Worm (Caenorhabditis elegans) whole organism, early embryonic: Measurements from ENCODE around the gene F28C1.3.

ENCODE experiments used
- B0310.2 ChIP-seq: sonication (generic microtip); optimal IDR thresholded peaks from 2 replicates; lab custom pipeline; 2016; ENCODE audit warnings: mild to moderate bottlenecking, missing genetic modification characterization, missing compliant biosample characterization
- F13C5.2 ChIP-seq: sonication (generic microtip); optimal IDR thresholded peaks from 2 replicates; lab custom pipeline; 2017; ENCODE audit warnings: mild to moderate bottlenecking, missing genetic modification characterization, inconsistent platforms, missing compliant biosample characterization
- aly-1 ChIP-seq: sonication (generic microtip); optimal IDR thresholded peaks from 2 replicates; lab custom pipeline; 2016; ENCODE audit warnings: missing genetic modification characterization, missing compliant biosample characterization
- ama-1 ChIP-seq: fragments of 150-350 bp; optimal IDR thresholded peaks from 2 replicates; lab custom pipeline; 2014
- ceh-13 ChIP-seq: fragments of 200-800 bp; sonication (Bioruptor generic); optimal IDR thresholded peaks from 2 replicates; lab custom pipeline; 2018; ENCODE audit warnings: mild to moderate bottlenecking, missing genetic modification characterization, missing compliant biosample characterization
- ceh-36 ChIP-seq: sonication (generic microtip); optimal IDR thresholded peaks from 2 replicates; lab custom pipeline; 2016; ENCODE audit warnings: missing genetic modification characterization, inconsistent platforms, missing compliant biosample characterization
- ets-7 ChIP-seq: sonication (generic microtip); optimal IDR thresholded peaks from 2 replicates; lab custom pipeline; 2016; ENCODE audit warnings: missing genotype, missing genetic modification characterization, missing compliant biosample characterization
- flt-1 ChIP-seq: fragments of 200-800 bp; sonication (Bioruptor generic); IDR thresholded peaks from 2 replicates; pipeline ENCODE4 v1.3.6; 2022; ENCODE audit warnings: missing genetic modification characterization, missing compliant biosample characterization
- hmbx-1 ChIP-seq: sonication (generic microtip); optimal IDR thresholded peaks from 2 replicates; lab custom pipeline; 2016; ENCODE audit warnings: mild to moderate bottlenecking, missing genetic modification characterization, missing compliant biosample characterization
- hmg-4 ChIP-seq: fragments of 200-800 bp; sonication (Bioruptor generic); optimal IDR thresholded peaks from 2 replicates; lab custom pipeline; 2018; ENCODE audit warnings: mild to moderate bottlenecking, missing genetic modification characterization, missing compliant biosample characterization
- hnd-1 ChIP-seq: sonication (generic microtip); optimal IDR thresholded peaks from 2 replicates; lab custom pipeline; 2016; ENCODE audit warnings: missing genetic modification characterization, missing compliant biosample characterization
- pes-1 ChIP-seq: fragments of 200-800 bp; sonication (Bioruptor generic); IDR thresholded peaks from 2 replicates; pipeline ENCODE4 v1.3.6; 2022; ENCODE audit warnings: missing genetic modification reagents, missing genetic modification characterization, missing compliant biosample characterization
- scrt-1 ChIP-seq: fragments of 200-800 bp; sonication (Bioruptor generic); IDR thresholded peaks from 2 replicates; pipeline ENCODE4 v1.3.6; 2022; ENCODE audit warnings: missing genetic modification characterization, missing compliant biosample characterization
- sea-1 ChIP-seq: fragments of 200-800 bp; sonication (Bioruptor generic); conservative IDR thresholded peaks from 2 replicates; pipeline ENCODE4 v1.3.6; 2022; ENCODE audit warnings: missing genetic modification characterization, missing compliant biosample characterization
- tbx-11 ChIP-seq: fragments of 200-800 bp; sonication (Bioruptor generic); IDR thresholded peaks from 2 replicates; pipeline ENCODE4 v1.3.6; 2022; ENCODE audit warnings: missing genetic modification characterization, missing compliant biosample characterization
- tbx-37 ChIP-seq: fragments of 200-800 bp; sonication (Bioruptor generic); conservative IDR thresholded peaks from 2 replicates; pipeline ENCODE4 v1.3.6; 2022; ENCODE audit warnings: missing genetic modification reagents, missing genetic modification characterization, missing compliant biosample characterization
- tra-4 ChIP-seq: sonication (generic microtip); optimal IDR thresholded peaks from 2 replicates; lab custom pipeline; 2017; ENCODE audit warnings: missing genetic modification characterization, missing compliant biosample characterization

The F28C1.3 gene

DNA sequence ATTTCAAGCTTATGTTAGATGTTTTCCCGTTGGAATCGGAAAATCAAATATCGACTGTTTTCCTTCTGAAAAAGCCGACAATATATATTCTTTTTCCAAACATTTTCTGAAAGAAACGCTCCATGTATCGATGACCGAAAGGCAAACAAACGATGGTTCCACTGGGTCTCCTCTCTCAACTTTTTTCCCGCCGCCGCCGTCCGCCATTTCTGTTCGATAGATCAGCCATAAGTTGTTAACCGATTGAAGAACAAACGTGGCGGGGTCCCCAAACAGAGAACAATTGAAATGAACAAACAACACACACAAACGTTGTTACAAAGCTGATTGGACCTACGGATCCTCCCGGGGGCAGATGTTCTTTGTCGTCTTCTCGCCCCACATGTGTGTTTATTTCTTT, 1.8 kb upstream of the F28C1.3 start:
- TF ChIP-seq tbx-37 (GFP tag; lab: Robert Waterston, UW) (no peak), ceh-36 (tag; lab: Kevin White, UChicago) (no peak), tbx-11 (GFP tag; lab: Robert Waterston, UW) (no peak), hmg-4 (GFP tag; lab: Kevin White, UChicago) (no peak), F13C5.2 (tag; lab: Kevin White, UChicago) (no peak), ama-1 (no peak), sea-1 (GFP tag; lab: Robert Waterston, UW) (no peak)

DNA sequence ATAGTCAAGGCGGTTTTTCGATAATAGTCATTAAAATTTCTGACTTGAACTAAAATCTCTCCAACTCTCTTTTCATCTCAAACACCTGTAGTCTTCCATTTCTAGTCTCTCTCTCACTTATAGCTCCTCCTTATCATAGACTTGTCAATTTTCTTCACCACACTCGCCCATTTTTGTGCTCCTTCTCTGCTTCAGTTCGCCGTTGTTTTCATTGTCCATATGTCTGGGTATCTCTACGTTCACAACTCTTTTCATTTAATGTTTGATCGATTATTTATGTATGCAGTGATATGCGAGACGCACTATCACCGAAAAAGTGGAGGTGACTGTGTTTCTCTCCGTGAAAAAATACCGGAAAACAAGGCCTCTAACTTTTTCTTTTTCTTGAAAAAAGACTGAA, 708 bp upstream of the F28C1.3 start:
- TF ChIP-seq hnd-1 (tag; lab: Kevin White, UChicago) (no peak), ceh-36 (tag; lab: Kevin White, UChicago) (no peak), tra-4 (tag; lab: Kevin White, UChicago) (no peak), tbx-37 (GFP tag; lab: Robert Waterston, UW) (no peak), aly-1 (tag; lab: Kevin White, UChicago) (no peak), tbx-11 (GFP tag; lab: Robert Waterston, UW) (no peak)

DNA sequence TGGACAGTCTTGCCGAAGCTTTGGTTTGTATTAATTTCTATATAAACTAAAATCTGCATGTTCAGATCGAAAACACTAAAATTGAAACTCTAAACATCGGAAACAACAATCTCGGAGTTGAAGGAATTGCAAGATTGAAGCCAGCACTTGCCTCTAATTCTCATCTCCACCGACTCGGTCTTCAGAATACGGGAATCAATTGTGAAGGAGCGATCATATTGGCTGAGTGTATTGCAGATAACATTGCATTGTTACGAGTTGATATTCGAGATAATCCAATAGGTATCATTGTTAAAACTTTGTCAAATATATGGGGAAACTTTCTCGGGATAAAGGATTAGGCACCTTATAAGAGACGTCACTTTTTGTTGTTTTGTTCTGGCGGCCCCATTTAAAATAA, 1.9 kb downstream of the F28C1.3 start:
- no peak for TF ChIP-seq ets-7 (tag; lab: Kevin White, UChicago)

DNA sequence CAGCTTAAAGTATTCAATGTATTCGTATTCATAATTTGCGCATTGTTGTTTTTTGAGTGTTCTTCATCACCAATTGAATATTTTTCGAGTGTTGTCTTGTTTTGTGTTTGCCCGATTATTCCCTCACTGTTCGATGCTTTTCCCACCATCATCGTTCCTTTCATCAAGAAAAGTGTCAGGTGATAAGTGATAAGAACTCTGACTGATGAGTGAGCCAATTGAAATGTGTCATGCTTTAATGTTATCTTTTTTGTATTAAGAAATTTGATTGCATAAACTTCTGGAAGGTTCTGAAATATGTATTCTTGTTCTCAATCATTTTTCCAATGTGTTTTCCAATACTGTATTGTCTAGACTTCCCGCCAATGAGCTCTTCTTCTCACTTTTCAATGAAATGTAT, 6.9 kb downstream of the F28C1.3 start:
- TF ChIP-seq tra-4 (tag; lab: Kevin White, UChicago) (no peak), flt-1 (GFP tag; lab: Robert Waterston, UW) (no peak), pes-1 (no peak), ceh-36 (tag; lab: Kevin White, UChicago) (no peak), sea-1 (GFP tag; lab: Robert Waterston, UW) (no peak), aly-1 (tag; lab: Kevin White, UChicago) (no peak), ama-1 (no peak), tbx-37 (GFP tag; lab: Robert Waterston, UW) (no peak), tbx-11 (GFP tag; lab: Robert Waterston, UW) (no peak), hmg-4 (GFP tag; lab: Kevin White, UChicago) (no peak), ets-7 (tag; lab: Kevin White, UChicago) (no peak), hmbx-1 (no peak), ceh-13 (GFP tag; lab: Kevin White, UChicago) (no peak), B0310.2 (tag; lab: Kevin White, UChicago) (no peak), scrt-1 (GFP tag; lab: Robert Waterston, UW) (no peak), F13C5.2 (tag; lab: Kevin White, UChicago) (no peak), hnd-1 (tag; lab: Kevin White, UChicago) (no peak)

DNA sequence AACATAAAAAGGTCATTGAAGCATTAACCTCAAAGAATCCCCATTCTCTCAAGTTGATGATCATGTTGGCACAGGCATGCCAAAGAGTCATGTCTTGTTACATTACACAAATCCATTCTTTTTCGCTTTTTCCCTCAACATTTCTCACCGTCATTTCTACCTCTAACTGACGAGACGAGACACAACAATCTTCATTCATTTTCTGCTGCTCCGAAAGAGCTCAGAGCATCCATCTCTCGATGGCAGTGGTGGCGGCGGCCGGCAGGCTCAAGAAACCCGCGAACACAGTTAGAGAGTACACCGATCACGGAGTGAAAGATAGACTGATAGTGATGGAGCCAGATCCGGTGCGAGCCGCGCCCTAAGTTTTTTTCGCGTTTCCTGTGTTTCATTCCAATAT, 8.7 kb downstream of the F28C1.3 start:
- TF ChIP-seq ceh-13 (GFP tag; lab: Kevin White, UChicago) (no peak), B0310.2 (tag; lab: Kevin White, UChicago) (no peak), ceh-36 (tag; lab: Kevin White, UChicago) (no peak), scrt-1 (GFP tag; lab: Robert Waterston, UW) (no peak), sea-1 (GFP tag; lab: Robert Waterston, UW) (no peak), hmbx-1 (no peak), tbx-37 (GFP tag; lab: Robert Waterston, UW) (no peak), ets-7 (tag; lab: Kevin White, UChicago) (no peak), hnd-1 (tag; lab: Kevin White, UChicago) (no peak), tra-4 (tag; lab: Kevin White, UChicago) (no peak), pes-1 (no peak), ama-1 (no peak), hmg-4 (GFP tag; lab: Kevin White, UChicago) (no peak), flt-1 (GFP tag; lab: Robert Waterston, UW) (no peak), tbx-11 (GFP tag; lab: Robert Waterston, UW) (no peak), aly-1 (tag; lab: Kevin White, UChicago) (no peak), F13C5.2 (tag; lab: Kevin White, UChicago) (no peak)

ce11 chrV:12478111-12478510, 9.6 kb downstream of the F28C1.3 start, which contains the start of gene atn-1:
TSS of gene atn-1 (plus strand) at chrV:12478411.
- no peak for TF ChIP-seq F13C5.2 (tag; lab: Kevin White, UChicago)
- TF ChIP-seq hmbx-1, result no peak
- no peak for TF ChIP-seq B0310.2 (tag; lab: Kevin White, UChicago)
- TF ChIP-seq tra-4 (tag; lab: Kevin White, UChicago), result no peak
- TF ChIP-seq ceh-36 (tag; lab: Kevin White, UChicago), result no peak
- no peak for TF ChIP-seq sea-1 (GFP tag; lab: Robert Waterston, UW)
- TF ChIP-seq ama-1, result no peak
- no peak for TF ChIP-seq hnd-1 (tag; lab: Kevin White, UChicago)
- TF ChIP-seq ceh-13 (GFP tag; lab: Kevin White, UChicago), result no peak
- no peak for TF ChIP-seq flt-1 (GFP tag; lab: Robert Waterston, UW)
- no peak for TF ChIP-seq pes-1
- no peak for TF ChIP-seq aly-1 (tag; lab: Kevin White, UChicago)
- no peak for TF ChIP-seq ets-7 (tag; lab: Kevin White, UChicago)
- TF ChIP-seq scrt-1 (GFP tag; lab: Robert Waterston, UW), result no peak
- no peak for TF ChIP-seq tbx-11 (GFP tag; lab: Robert Waterston, UW)
- TF ChIP-seq tbx-37 (GFP tag; lab: Robert Waterston, UW), result no peak
- TF ChIP-seq hmg-4 (GFP tag; lab: Kevin White, UChicago), result no peak

- TF ChIP-seq pes-1 (no peak), hmbx-1 (no peak), tbx-11 (GFP tag; lab: Robert Waterston, UW) (no peak), F13C5.2 (tag; lab: Kevin White, UChicago) (no peak), tra-4 (tag; lab: Kevin White, UChicago) (no peak), hmg-4 (GFP tag; lab: Kevin White, UChicago) (no peak), ceh-36 (tag; lab: Kevin White, UChicago) (no peak), B0310.2 (tag; lab: Kevin White, UChicago) (no peak), scrt-1 (GFP tag; lab: Robert Waterston, UW) (no peak), sea-1 (GFP tag; lab: Robert Waterston, UW) (no peak), ets-7 (tag; lab: Kevin White, UChicago) (no peak), hnd-1 (tag; lab: Kevin White, UChicago) (no peak), flt-1 (GFP tag; lab: Robert Waterston, UW) (no peak), aly-1 (tag; lab: Kevin White, UChicago) (no peak), tbx-37 (GFP tag; lab: Robert Waterston, UW) (no peak), ceh-13 (GFP tag; lab: Kevin White, UChicago) (no peak), ama-1 (no peak)
These were observed 10.5 kb downstream of the F28C1.3 start for ce11 chrV:12478990-12479389.
